Worm (Caenorhabditis elegans) whole organism, midembryonic: ENCODE results near the gene gcy-18.

Source experiments
- T22C8.4 ChIP-seq: fragments of 200-800 bp; sonication (Bioruptor generic); IDR thresholded peaks from 2 replicates; pipeline ENCODE4 v1.3.6; 2022; ENCODE audit warnings: missing genetic modification characterization, missing compliant biosample characterization
- flt-1 ChIP-seq: fragments of 200-800 bp; sonication (Bioruptor generic); IDR thresholded peaks from 2 replicates; pipeline ENCODE4 v1.3.6; 2022; ENCODE audit warnings: missing genetic modification characterization, missing compliant biosample characterization
- med-1 ChIP-seq: sonication (generic microtip); optimal IDR thresholded peaks from 2 replicates; lab custom pipeline; 2017; ENCODE audit warnings: missing genetic modification characterization, mild to moderate bottlenecking, missing compliant biosample characterization, antibody characterized with exemption, missing genetic modification reagents; ENCODE audit not compliant: insufficient read depth
- ztf-23 ChIP-seq: fragments of 200-800 bp; sonication (Bioruptor generic); IDR thresholded peaks from 2 replicates; pipeline ENCODE4 v1.3.6; 2022; ENCODE audit warnings: missing genetic modification reagents, missing genetic modification characterization, missing compliant biosample characterization
- ztf-29 ChIP-seq: fragments of 200-800 bp; sonication (Bioruptor generic); IDR thresholded peaks from 2 replicates; pipeline ENCODE4 v1.3.6; 2022; ENCODE audit warnings: missing genetic modification reagents, missing genetic modification characterization, missing compliant biosample characterization

- TF ChIP-seq ztf-29 (GFP tag; lab: Robert Waterston, UW) (no peak), flt-1 (no peak), ztf-23 (GFP tag; lab: Robert Waterston, UW) (no peak), T22C8.4 (GFP tag; lab: Robert Waterston, UW) (no peak), med-1 (GFP tag; lab: Kevin White, UChicago) (no peak)
These were observed 33.3 kb downstream of the gcy-18 start, which contains the start of gene K08D8.12 for ce11 chrIV:12893166-12893565.
